Worm (Caenorhabditis elegans): ENCODE results near the gene F23F1.5.

F23F1.5 gene

DNA sequence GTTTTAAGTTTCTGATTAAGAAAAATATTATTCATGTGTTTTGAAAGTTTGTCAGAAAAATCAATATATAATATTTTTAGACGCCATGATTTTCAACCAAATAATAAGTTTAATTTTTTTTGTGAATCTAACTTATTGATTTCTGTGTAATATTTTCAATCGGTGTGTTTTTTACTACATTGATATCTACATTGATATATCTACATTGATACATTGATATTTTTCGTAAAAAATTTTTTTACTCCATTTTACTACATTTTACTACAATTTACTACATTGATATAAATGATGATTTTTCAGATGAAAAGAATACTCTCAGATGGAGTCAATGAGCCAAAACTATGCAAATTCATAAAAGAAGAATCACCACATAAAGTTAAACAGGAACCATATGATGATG, 12.1 kb downstream of the F23F1.5 start, which contains the start of gene gmeb-1:
Gene gmeb-1 (plus strand): TSS at position 301 of the 400 bp plus-strand sequence.
- TF ChIP-seq ceh-13 (GFP tag; optimal IDR thresholded peaks at IDR 0.05), result no peak
- TF ChIP-seq flt-1 (GFP tag; IDR thresholded peaks at IDR 0.05), result no peak
- no peak for TF ChIP-seq scrt-1 (GFP tag; IDR thresholded peaks at IDR 0.05)
- TF ChIP-seq sea-1 (GFP tag; conservative IDR thresholded peaks at IDR 0.05), result no peak
- TF ChIP-seq hmg-4 (GFP tag; optimal IDR thresholded peaks at IDR 0.05), result no peak
- TF ChIP-seq aly-1 (tag; optimal IDR thresholded peaks at IDR 0.05), result no peak
- no peak for TF ChIP-seq ama-1 (optimal IDR thresholded peaks at IDR 0.05)
- no peak for TF ChIP-seq B0310.2 (tag; optimal IDR thresholded peaks at IDR 0.05)
- no peak for TF ChIP-seq hnd-1 (tag; optimal IDR thresholded peaks at IDR 0.05)
- no peak for TF ChIP-seq pes-1 (GFP tag; IDR thresholded peaks at IDR 0.05)
- no peak for TF ChIP-seq hmbx-1 (tag; optimal IDR thresholded peaks at IDR 0.05)
- no peak for TF ChIP-seq tra-4 (tag; optimal IDR thresholded peaks at IDR 0.05)
- no peak for TF ChIP-seq tbx-37 (GFP tag; conservative IDR thresholded peaks at IDR 0.05)
- no peak for TF ChIP-seq F13C5.2 (tag; optimal IDR thresholded peaks at IDR 0.05)
- no peak for TF ChIP-seq tbx-11 (GFP tag; IDR thresholded peaks at IDR 0.05)
- no peak for TF ChIP-seq ets-7 (tag; optimal IDR thresholded peaks at IDR 0.05)

DNA sequence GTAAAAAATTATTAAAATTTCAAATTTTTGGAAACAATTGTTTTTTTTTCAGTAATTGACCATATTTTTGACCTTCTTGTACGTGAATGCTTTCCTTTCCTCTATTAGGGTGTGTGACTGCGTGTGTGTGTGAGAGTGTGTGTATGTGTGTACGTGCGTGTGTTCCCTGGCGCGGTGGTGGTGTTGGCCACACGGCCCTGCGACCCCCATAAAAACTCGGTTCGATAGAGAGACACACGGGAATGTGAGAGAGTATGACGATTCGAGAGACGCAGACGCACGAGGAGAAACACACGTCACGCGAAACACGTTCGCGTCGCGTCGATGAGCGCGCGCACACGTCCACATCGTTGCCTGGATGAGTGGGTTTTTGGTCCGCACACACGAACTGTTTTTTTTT, 12.6 kb downstream of the F23F1.5 start:
- TF ChIP-seq tbx-37 (GFP tag; conservative IDR thresholded peaks at IDR 0.05) (no peak; the same call in 1 of the 2 replicates), hmg-4 (GFP tag; optimal IDR thresholded peaks at IDR 0.05) (peak; percentile 83), hnd-1 (tag; optimal IDR thresholded peaks at IDR 0.05) (no peak), tbx-11 (GFP tag; IDR thresholded peaks at IDR 0.05) (peak; percentile 20; the same call in 1 of the 2 replicates), F13C5.2 (tag; optimal IDR thresholded peaks at IDR 0.05) (peak; percentile 56), sea-1 (GFP tag; conservative IDR thresholded peaks at IDR 0.05) (peak; percentile 49; the same call in 1 of the 2 replicates), pes-1 (GFP tag; IDR thresholded peaks at IDR 0.05) (no peak), tra-4 (tag; optimal IDR thresholded peaks at IDR 0.05) (no peak), ama-1 (optimal IDR thresholded peaks at IDR 0.05) (no peak)

DNA sequence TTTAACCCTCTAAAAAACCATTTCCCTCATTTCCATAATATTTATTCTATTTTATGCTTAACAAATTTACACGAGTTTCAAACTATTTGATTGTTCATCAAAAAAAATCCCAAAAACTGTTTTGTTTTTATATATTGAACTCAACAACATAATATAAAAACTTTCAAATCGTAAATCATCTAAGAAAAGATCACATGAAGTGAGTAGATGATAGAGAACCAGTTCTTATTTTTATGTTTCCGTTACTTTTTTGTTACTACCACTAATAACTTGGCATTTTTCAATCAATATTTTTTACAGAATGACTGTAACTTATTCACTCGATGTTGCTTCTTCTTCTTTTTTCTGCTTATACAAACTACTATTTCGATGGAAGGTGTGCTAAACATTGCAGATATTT, 18.7 kb downstream of the F23F1.5 start, which contains the start of gene best-3:
Gene best-3 (plus strand): TSS at position 301 of the 400 bp plus-strand sequence.
- TF ChIP-seq hnd-1 (tag; optimal IDR thresholded peaks at IDR 0.05) (no peak), ceh-13 (GFP tag; optimal IDR thresholded peaks at IDR 0.05) (no peak), F13C5.2 (tag; optimal IDR thresholded peaks at IDR 0.05) (no peak), tbx-37 (GFP tag; conservative IDR thresholded peaks at IDR 0.05) (no peak), B0310.2 (tag; optimal IDR thresholded peaks at IDR 0.05) (no peak)

DNA sequence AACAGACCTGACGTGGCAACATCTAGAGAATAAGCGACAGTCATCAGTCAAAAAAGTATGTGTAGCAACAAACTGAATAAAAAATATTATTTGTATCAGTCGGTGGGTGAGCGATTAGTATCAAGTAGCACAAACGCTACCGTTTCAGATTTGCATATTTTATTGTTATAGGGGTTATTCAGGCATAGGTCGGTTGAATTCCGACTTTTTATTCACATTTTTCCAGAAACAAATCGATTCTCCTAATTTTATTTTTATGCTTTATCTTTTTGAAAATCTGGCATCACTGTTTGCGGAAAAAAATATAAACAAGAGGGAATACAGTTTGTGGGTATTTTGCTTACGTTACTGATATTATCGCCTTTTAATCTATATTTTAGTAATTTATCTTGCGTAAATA, 19.6 kb downstream of the F23F1.5 start, which contains the start of gene best-4:
Gene best-4 (minus strand): TSS at position 101 of the 400 bp plus-strand sequence.
- TF ChIP-seq tra-4 (tag; optimal IDR thresholded peaks at IDR 0.05) (no peak), aly-1 (tag; optimal IDR thresholded peaks at IDR 0.05) (no peak), ceh-36 (tag; optimal IDR thresholded peaks at IDR 0.05) (no peak), tbx-37 (GFP tag; conservative IDR thresholded peaks at IDR 0.05) (no peak), tbx-11 (GFP tag; IDR thresholded peaks at IDR 0.05) (no peak), ama-1 (optimal IDR thresholded peaks at IDR 0.05) (no peak), scrt-1 (GFP tag; IDR thresholded peaks at IDR 0.05) (no peak), sea-1 (GFP tag; conservative IDR thresholded peaks at IDR 0.05) (no peak), B0310.2 (tag; optimal IDR thresholded peaks at IDR 0.05) (no peak)

DNA sequence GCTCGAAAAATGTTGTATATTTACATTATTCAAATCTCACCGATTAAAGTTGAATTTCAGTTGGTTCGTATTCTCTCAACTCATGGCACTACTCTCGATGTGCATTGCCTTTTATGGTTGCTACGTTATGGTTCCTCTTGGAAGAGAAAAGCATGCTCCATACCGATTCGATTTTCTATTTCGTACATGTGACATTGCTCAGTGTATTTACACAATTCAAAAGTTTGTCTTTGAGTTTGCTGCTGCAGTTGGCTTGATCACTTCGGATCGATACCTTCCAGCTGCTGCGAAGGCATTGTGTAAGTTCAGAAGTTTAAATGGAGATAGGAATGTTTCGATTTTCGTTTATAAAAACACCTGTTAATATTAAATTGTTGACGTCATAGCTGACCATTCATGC, 23.2 kb downstream of the F23F1.5 start:
- no peak for TF ChIP-seq scrt-1 (GFP tag; IDR thresholded peaks at IDR 0.05)

DNA sequence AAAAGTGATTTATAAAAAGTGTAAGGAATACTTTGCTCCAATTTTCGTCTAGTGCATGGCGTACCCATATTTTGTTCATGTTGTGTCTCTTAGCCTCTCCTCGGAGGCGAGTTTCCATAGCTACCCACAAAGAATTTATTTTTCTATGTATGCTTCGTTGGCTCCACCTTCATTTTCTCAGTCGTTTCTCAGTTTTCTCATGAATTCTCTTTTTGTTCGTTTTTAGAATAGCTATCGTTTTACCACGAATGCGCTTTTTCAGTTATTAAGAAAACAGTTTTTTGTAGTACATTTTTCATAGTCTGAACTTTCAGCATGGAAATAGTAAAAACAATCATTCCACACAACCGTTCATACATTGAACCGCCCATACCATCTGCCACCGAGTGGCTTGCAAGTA, 25.0 kb downstream of the F23F1.5 start, which contains the start of gene osta-1:
Gene osta-1 (plus strand): TSS at position 309 of the 400 bp plus-strand sequence.
- TF ChIP-seq flt-1 (GFP tag; IDR thresholded peaks at IDR 0.05), result no peak
- TF ChIP-seq tra-4 (tag; optimal IDR thresholded peaks at IDR 0.05), result no peak
- TF ChIP-seq B0310.2 (tag; optimal IDR thresholded peaks at IDR 0.05), result no peak
- TF ChIP-seq sea-1 (GFP tag; conservative IDR thresholded peaks at IDR 0.05), result no peak
- TF ChIP-seq F13C5.2 (tag; optimal IDR thresholded peaks at IDR 0.05), result no peak
- TF ChIP-seq aly-1 (tag; optimal IDR thresholded peaks at IDR 0.05), result no peak
- no peak for TF ChIP-seq scrt-1 (GFP tag; IDR thresholded peaks at IDR 0.05)
- no peak for TF ChIP-seq ets-7 (tag; optimal IDR thresholded peaks at IDR 0.05)
- TF ChIP-seq hmbx-1 (tag; optimal IDR thresholded peaks at IDR 0.05), result no peak
- TF ChIP-seq tbx-37 (GFP tag; conservative IDR thresholded peaks at IDR 0.05), result no peak
- no peak for TF ChIP-seq hmg-4 (GFP tag; optimal IDR thresholded peaks at IDR 0.05)
- TF ChIP-seq ceh-13 (GFP tag; optimal IDR thresholded peaks at IDR 0.05), result no peak
- no peak for TF ChIP-seq tbx-11 (GFP tag; IDR thresholded peaks at IDR 0.05)
- no peak for TF ChIP-seq ceh-36 (tag; optimal IDR thresholded peaks at IDR 0.05)
- no peak for TF ChIP-seq hnd-1 (tag; optimal IDR thresholded peaks at IDR 0.05)
- TF ChIP-seq pes-1 (GFP tag; IDR thresholded peaks at IDR 0.05), result no peak

DNA sequence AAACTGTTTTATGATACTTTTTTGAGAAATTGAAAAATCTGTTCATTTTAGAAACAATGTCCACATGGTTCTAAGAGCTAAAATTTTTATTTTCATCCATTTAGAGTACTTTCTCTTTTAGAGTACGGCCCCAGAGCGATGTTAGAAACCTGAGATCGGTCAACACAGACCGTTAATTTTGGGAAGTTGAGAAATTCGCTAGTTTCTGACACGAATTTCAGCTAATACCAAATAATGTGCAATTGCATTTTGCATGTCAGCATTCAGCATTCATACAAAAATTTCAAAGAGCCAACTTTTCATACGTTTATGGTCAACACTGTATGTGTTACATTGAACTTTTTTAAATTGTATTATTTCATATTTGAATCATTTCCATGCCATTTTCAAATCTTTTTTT, 26.6 kb downstream of the F23F1.5 start:
- no peak for TF ChIP-seq pes-1 (GFP tag; IDR thresholded peaks at IDR 0.05)
- TF ChIP-seq sea-1 (GFP tag; conservative IDR thresholded peaks at IDR 0.05), result no peak
- TF ChIP-seq ceh-36 (tag; optimal IDR thresholded peaks at IDR 0.05), result no peak
- no peak for TF ChIP-seq tbx-11 (GFP tag; IDR thresholded peaks at IDR 0.05)
- no peak for TF ChIP-seq hmg-4 (GFP tag; optimal IDR thresholded peaks at IDR 0.05)
- no peak for TF ChIP-seq tra-4 (tag; optimal IDR thresholded peaks at IDR 0.05)
- TF ChIP-seq F13C5.2 (tag; optimal IDR thresholded peaks at IDR 0.05), result no peak
- no peak for TF ChIP-seq hmbx-1 (tag; optimal IDR thresholded peaks at IDR 0.05)
- no peak for TF ChIP-seq flt-1 (GFP tag; IDR thresholded peaks at IDR 0.05)
- no peak for TF ChIP-seq ets-7 (tag; optimal IDR thresholded peaks at IDR 0.05)
- TF ChIP-seq tbx-37 (GFP tag; conservative IDR thresholded peaks at IDR 0.05), result no peak
- no peak for TF ChIP-seq ceh-13 (GFP tag; optimal IDR thresholded peaks at IDR 0.05)
- no peak for TF ChIP-seq B0310.2 (tag; optimal IDR thresholded peaks at IDR 0.05)
- TF ChIP-seq ama-1 (optimal IDR thresholded peaks at IDR 0.05), result no peak
- no peak for TF ChIP-seq scrt-1 (GFP tag; IDR thresholded peaks at IDR 0.05)
- TF ChIP-seq aly-1 (tag; optimal IDR thresholded peaks at IDR 0.05), result no peak
- no peak for TF ChIP-seq hnd-1 (tag; optimal IDR thresholded peaks at IDR 0.05)
